Worm (Caenorhabditis elegans) whole organism, L2 larva: ENCODE results near the gene T26H5.11.

Experiments
- C34F6.9 ChIP-seq: fragments of 150-350 bp; optimal IDR thresholded peaks from 2 replicates; lab custom pipeline; 2014; ENCODE audit warnings: missing biosample characterization, missing genetic modification characterization
- F13H6.1 ChIP-seq: sonication (generic microtip); optimal IDR thresholded peaks from 2 replicates; lab custom pipeline; 2016; ENCODE audit warnings: missing genetic modification characterization, missing compliant biosample characterization
- alr-1 ChIP-seq: fragments of 150-350 bp; optimal IDR thresholded peaks from 2 replicates; lab custom pipeline; 2014; ENCODE audit warnings: missing biosample characterization, missing genetic modification characterization
- blmp-1 ChIP-seq: sonication (generic microtip); optimal IDR thresholded peaks from 2 replicates; lab custom pipeline; 2017; ENCODE audit warnings: missing genetic modification characterization, mild to moderate bottlenecking, missing compliant biosample characterization, antibody characterized with exemption, moderate library complexity; ENCODE audit not compliant: insufficient read depth
- ceh-16 ChIP-seq: fragments of 150-350 bp; optimal IDR thresholded peaks from 2 replicates; lab custom pipeline; 2014; ENCODE audit warnings: missing biosample characterization, missing genetic modification characterization
- crh-2 ChIP-seq: sonication (generic microtip); optimal IDR thresholded peaks from 2 replicates; lab custom pipeline; 2017; ENCODE audit warnings: missing biosample characterization, missing genetic modification characterization
- elt-1 ChIP-seq: fragments of 150-350 bp; optimal IDR thresholded peaks from 2 replicates; lab custom pipeline; 2014; ENCODE audit warnings: missing biosample characterization, missing genetic modification characterization
- fos-1 ChIP-seq: fragments of 150-350 bp; optimal IDR thresholded peaks from 2 replicates; lab custom pipeline; 2014; ENCODE audit warnings: missing biosample characterization, missing genetic modification characterization
- gmeb-1 ChIP-seq: fragments of 150-350 bp; optimal IDR thresholded peaks from 2 replicates; lab custom pipeline; 2014; ENCODE audit warnings: missing biosample characterization, missing genetic modification characterization
- lin-11 ChIP-seq: fragments of 150-350 bp; sonication (generic microtip); optimal IDR thresholded peaks from 2 replicates; lab custom pipeline; 2014; ENCODE audit warnings: missing biosample characterization, missing genetic modification characterization, inconsistent platforms, mixed read lengths
- lin-13 ChIP-seq: fragments of 150-350 bp; optimal IDR thresholded peaks from 2 replicates; lab custom pipeline; 2014; ENCODE audit warnings: missing biosample characterization, missing genetic modification reagents, missing genetic modification characterization
- lin-39 ChIP-seq: fragments of 150-350 bp; optimal IDR thresholded peaks from 2 replicates; lab custom pipeline; 2014; ENCODE audit warnings: missing biosample characterization, missing genetic modification reagents, missing genetic modification characterization
- mbf-1 ChIP-seq: sonication (generic microtip); optimal IDR thresholded peaks from 2 replicates; lab custom pipeline; 2017; ENCODE audit warnings: missing biosample characterization, missing genetic modification characterization
- nhr-10 ChIP-seq: sonication (generic microtip); optimal IDR thresholded peaks from 2 replicates; lab custom pipeline; 2017; ENCODE audit warnings: missing biosample characterization, missing genetic modification characterization
- nhr-11 ChIP-seq: fragments of 150-350 bp; optimal IDR thresholded peaks from 2 replicates; lab custom pipeline; 2014; ENCODE audit warnings: missing biosample characterization, missing genetic modification characterization
- nhr-12 ChIP-seq: fragments of 150-350 bp; optimal IDR thresholded peaks from 2 replicates; lab custom pipeline; 2014; ENCODE audit warnings: missing biosample characterization, missing genetic modification characterization
- nhr-129 ChIP-seq: fragments of 150-350 bp; optimal IDR thresholded peaks from 2 replicates; lab custom pipeline; 2014; ENCODE audit warnings: missing biosample characterization, missing genetic modification characterization
- nhr-23 ChIP-seq: fragments of 150-350 bp; optimal IDR thresholded peaks from 2 replicates; lab custom pipeline; 2014; ENCODE audit warnings: missing biosample characterization, missing genetic modification reagents, missing genetic modification characterization
- nhr-237 ChIP-seq: fragments of 150-350 bp; optimal IDR thresholded peaks from 2 replicates; lab custom pipeline; 2014; ENCODE audit warnings: missing biosample characterization, missing genetic modification characterization
- nhr-25 ChIP-seq: fragments of 150-350 bp; sonication (generic microtip); optimal IDR thresholded peaks from 3 replicates; lab custom pipeline; 2014; ENCODE audit warnings: missing biosample characterization, missing genetic modification characterization
- nhr-6 ChIP-seq: fragments of 150-350 bp; optimal IDR thresholded peaks from 2 replicates; lab custom pipeline; 2014; ENCODE audit warnings: missing biosample characterization, missing genetic modification characterization
- nhr-77 ChIP-seq: fragments of 150-350 bp; optimal IDR thresholded peaks from 2 replicates; lab custom pipeline; 2014; ENCODE audit warnings: missing biosample characterization, missing genetic modification characterization
- peb-1 ChIP-seq: fragments of 150-350 bp; optimal IDR thresholded peaks from 2 replicates; lab custom pipeline; 2014; ENCODE audit warnings: missing biosample characterization, missing genetic modification characterization
- skn-1 ChIP-seq: sonication (generic microtip); optimal IDR thresholded peaks from 2 replicates; lab custom pipeline; 2017; ENCODE audit warnings: missing biosample characterization, missing genetic modification characterization
- sma-3 ChIP-seq: sonication (generic microtip); optimal IDR thresholded peaks from 2 replicates; lab custom pipeline; 2016; ENCODE audit warnings: missing genetic modification reagents, missing genetic modification characterization, missing compliant biosample characterization
- sma-9 ChIP-seq, 2 experiments: fragments of 150-350 bp in 1 of 2; sonication (generic microtip) in 1 of 2; optimal IDR thresholded peaks; 2 replicates each; lab custom pipeline; 2014 to 2016; ENCODE audit warnings: missing genetic modification characterization in 2 of 2, mild to moderate bottlenecking in 1 of 2, missing biosample characterization in 1 of 2, missing compliant biosample characterization in 1 of 2, missing genetic modification reagents in 1 of 2, moderate library complexity in 1 of 2
- snpc-4 ChIP-seq: fragments of 150-350 bp; optimal IDR thresholded peaks from 2 replicates; lab custom pipeline; 2014; ENCODE audit warnings: missing biosample characterization, missing genetic modification characterization
- unc-62 ChIP-seq: fragments of 150-350 bp; optimal IDR thresholded peaks from 2 replicates; lab custom pipeline; 2014; ENCODE audit warnings: missing biosample characterization, missing genetic modification reagents, missing genetic modification characterization
- zag-1 ChIP-seq: fragments of 150-350 bp; optimal IDR thresholded peaks from 2 replicates; lab custom pipeline; 2014; ENCODE audit warnings: missing biosample characterization, missing genetic modification characterization
- ztf-1 ChIP-seq: fragments of 200-800 bp; sonication (Bioruptor generic); conservative IDR thresholded peaks from 2 replicates; pipeline ENCODE4 v1.3.6; 2022; ENCODE audit warnings: missing genetic modification characterization, missing compliant biosample characterization
- ztf-11 ChIP-seq: sonication (generic microtip); optimal IDR thresholded peaks from 2 replicates; lab custom pipeline; 2017; ENCODE audit warnings: missing biosample characterization, missing genetic modification characterization
- ztf-4 ChIP-seq: fragments of 150-350 bp; optimal IDR thresholded peaks from 2 replicates; lab custom pipeline; 2014; ENCODE audit warnings: missing biosample characterization, missing genetic modification characterization

T26H5.11 gene

DNA sequence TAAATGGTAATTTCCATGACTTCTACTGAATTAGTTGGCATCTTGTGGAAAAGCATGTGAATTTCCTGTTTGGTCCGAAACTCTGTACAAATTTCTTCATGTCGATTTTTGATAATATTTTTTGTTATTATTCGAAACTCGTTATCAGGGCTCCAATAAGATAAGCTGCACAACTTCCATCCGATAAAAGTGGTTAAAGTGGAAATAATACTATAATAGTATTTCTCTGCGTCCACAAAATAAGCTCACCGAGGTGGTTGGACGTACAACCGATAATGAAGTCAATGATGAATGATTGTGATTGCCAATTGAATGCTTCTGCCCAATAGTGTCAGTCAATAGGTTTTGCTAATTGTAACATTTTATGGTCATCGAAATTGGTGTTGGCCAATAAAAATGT is 4.3 kb upstream of the T26H5.11 start, which contains the start of gene T26H5.4:
Gene T26H5.4, minus strand, starts transcription at position 294 of the 400 bp plus-strand sequence.
- no peak for TF ChIP-seq ceh-16 (tag; lab: Kevin White, UChicago)
- TF ChIP-seq fos-1 (tag; lab: Kevin White, UChicago): peak; percentile 39

DNA sequence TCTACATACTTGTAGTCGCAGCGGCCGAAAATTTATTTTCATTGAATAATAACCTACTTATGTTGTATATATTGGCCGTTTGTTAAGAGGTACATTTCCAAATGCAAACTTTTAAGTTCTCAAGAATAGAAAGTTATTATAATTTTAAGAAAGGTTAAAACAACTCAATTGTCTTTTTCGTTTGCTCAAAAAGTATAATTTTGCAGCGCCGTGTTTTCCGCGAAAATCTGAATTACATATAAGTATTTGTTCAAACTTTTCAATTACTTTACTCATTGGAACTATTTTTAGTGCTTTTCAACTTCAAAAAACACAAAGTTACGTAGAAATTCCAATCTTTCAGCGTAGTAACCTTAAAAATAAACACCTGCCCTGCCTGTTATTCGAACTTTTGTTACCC is 1.3 kb upstream of the T26H5.11 start, which contains the start of gene srh-239:
Gene srh-239, plus strand, starts transcription at position 301 of the 400 bp plus-strand sequence.
- TF ChIP-seq ztf-4 (tag; lab: Kevin White, UChicago): no peak
- TF ChIP-seq nhr-6: no peak
- no peak for TF ChIP-seq nhr-11 (tag; lab: Kevin White, UChicago)
- TF ChIP-seq mbf-1 (tag; lab: Kevin White, UChicago): no peak
- no peak for TF ChIP-seq C34F6.9 (tag; lab: Kevin White, UChicago)
- TF ChIP-seq nhr-77 (tag; lab: Kevin White, UChicago): no peak
- no peak for TF ChIP-seq nhr-237 (tag; lab: Kevin White, UChicago)
- TF ChIP-seq gmeb-1 (tag; lab: Kevin White, UChicago): no peak
- no peak for TF ChIP-seq lin-13 (GFP tag; lab: Kevin White, UChicago)
- TF ChIP-seq skn-1 (tag; lab: Kevin White, UChicago): no peak
- no peak for TF ChIP-seq nhr-12 (tag; lab: Kevin White, UChicago)
- no peak for TF ChIP-seq blmp-1 (tag; lab: Kevin White, UChicago)
- TF ChIP-seq ceh-16 (tag; lab: Kevin White, UChicago): no peak
- TF ChIP-seq ztf-1: no peak
- TF ChIP-seq nhr-129: no peak
- no peak for TF ChIP-seq lin-11 (tag; lab: Kevin White, UChicago)

ce11 chrV:15444615-15445014 is 527 bp upstream of the T26H5.11 start, which contains the start of gene T26H5.9:
Gene T26H5.9, plus strand, starts transcription at chrV:15444916.
- TF ChIP-seq skn-1 (tag; lab: Kevin White, UChicago): no peak
- TF ChIP-seq fos-1 (tag; lab: Kevin White, UChicago): peak; percentile 29
- no peak for TF ChIP-seq alr-1 (tag; lab: Kevin White, UChicago)
- TF ChIP-seq nhr-6: no peak

- TF ChIP-seq ztf-11 (tag; lab: Kevin White, UChicago) (no peak), gmeb-1 (tag; lab: Kevin White, UChicago) (no peak), nhr-237 (tag; lab: Kevin White, UChicago) (no peak), zag-1 (tag; lab: Kevin White, UChicago) (no peak), nhr-10 (tag; lab: Kevin White, UChicago) (no peak), sma-3 (no peak), unc-62 (GFP tag; lab: Kevin White, UChicago) (no peak), crh-2 (no peak), nhr-23 (tag; lab: Kevin White, UChicago) (no peak), lin-13 (GFP tag; lab: Kevin White, UChicago) (no peak), lin-39 (no peak), peb-1 (tag; lab: Kevin White, UChicago) (no peak)
Observed at ce11 chrV:15443708-15444107, 380 bp downstream of the T26H5.11 start, which contains the start of gene T26H5.10. Gene T26H5.10, minus strand, starts transcription at chrV:15443808.

DNA sequence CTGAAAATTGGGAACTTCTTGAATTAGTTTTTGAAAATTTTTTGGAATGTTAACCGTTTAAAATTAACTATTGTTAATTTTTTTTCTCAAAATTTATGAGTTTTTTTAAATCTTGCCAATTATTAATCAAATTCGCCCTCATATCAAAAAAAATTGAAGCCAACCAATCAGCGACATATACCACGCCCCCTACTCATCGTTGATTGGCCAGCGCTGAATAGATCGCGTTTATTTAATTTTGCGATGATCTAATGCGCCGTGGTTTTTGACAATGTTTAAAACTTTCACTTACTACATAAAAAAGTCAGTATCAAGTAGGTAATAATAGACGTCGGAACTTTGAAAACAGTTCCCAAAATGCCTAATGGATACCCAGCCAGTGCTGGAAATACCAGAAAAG is 1.7 kb downstream of the T26H5.11 start:
- no peak for TF ChIP-seq elt-1 (tag; lab: Kevin White, UChicago)
- TF ChIP-seq skn-1 (tag; lab: Kevin White, UChicago): no peak

- no peak for TF ChIP-seq nhr-25 (tag; lab: Kevin White, UChicago)
- TF ChIP-seq peb-1 (tag; lab: Kevin White, UChicago): no peak
- TF ChIP-seq F13H6.1: no peak
- no peak for TF ChIP-seq blmp-1 (tag; lab: Kevin White, UChicago)
- TF ChIP-seq snpc-4 (tag; lab: Kevin White, UChicago): no peak
- TF ChIP-seq sma-9 (GFP tag; optimal IDR thresholded peaks at IDR 0.05; lab: Kevin White, UChicago): peak; percentile 57
- no peak for TF ChIP-seq sma-9 (tag; optimal IDR thresholded peaks at IDR 0.05; lab: Kevin White, UChicago)
- no peak for TF ChIP-seq nhr-12 (tag; lab: Kevin White, UChicago)
- no peak for TF ChIP-seq nhr-6
- TF ChIP-seq fos-1 (tag; lab: Kevin White, UChicago): peak; percentile 98
- TF ChIP-seq ztf-11 (tag; lab: Kevin White, UChicago): no peak
Observed at ce11 chrV:15436133-15436532, 8.0 kb downstream of the T26H5.11 start.
